Worm (Caenorhabditis elegans) whole organism, late embryonic: ENCODE measurements around the gene abhd-3.1.
A peak's percentile ranks its signal among the peaks of the same experiment; 100 is the strongest.
"Not testable (repeated sequence)": the region's sequence is repeated elsewhere in the genome, so short reads cannot be mapped to it uniquely, and the experiment has no call there.

Experiments used
- C08G9.2 ChIP-seq: sonication (generic microtip); optimal IDR thresholded peaks from 2 replicates; lab custom pipeline; 2016; ENCODE audit warnings: mild to moderate bottlenecking, missing genetic modification characterization, moderate library complexity, missing compliant biosample characterization
- F13H6.1 ChIP-seq: sonication (generic microtip); optimal IDR thresholded peaks from 2 replicates; lab custom pipeline; 2016; ENCODE audit warnings: missing genetic modification characterization, missing compliant biosample characterization
- K09A11.1 ChIP-seq: sonication (generic microtip); optimal IDR thresholded peaks from 2 replicates; lab custom pipeline; 2017; ENCODE audit warnings: antibody characterized with exemption, mild to moderate bottlenecking, missing genetic modification characterization, missing compliant biosample characterization; ENCODE audit not compliant: insufficient read depth
- T23F11.4 ChIP-seq: fragments of 200-800 bp; sonication (Bioruptor generic); optimal IDR thresholded peaks from 2 replicates; lab custom pipeline; 2018; ENCODE audit warnings: mild to moderate bottlenecking, missing genetic modification characterization, missing compliant biosample characterization
- Y22D7AL.16 ChIP-seq: sonication (generic microtip); optimal IDR thresholded peaks from 2 replicates; lab custom pipeline; 2016; ENCODE audit warnings: missing genetic modification characterization, missing compliant biosample characterization
- ahr-1 ChIP-seq: sonication (generic microtip); optimal IDR thresholded peaks from 2 replicates; lab custom pipeline; 2016; ENCODE audit warnings: missing genetic modification characterization, missing compliant biosample characterization
- ama-1 ChIP-seq: fragments of 150-350 bp; optimal IDR thresholded peaks from 2 replicates; lab custom pipeline; 2014
- ceh-19 ChIP-seq: fragments of 200-800 bp; sonication (Bioruptor generic); optimal IDR thresholded peaks from 2 replicates; lab custom pipeline; 2018; ENCODE audit warnings: mild to moderate bottlenecking, missing genetic modification characterization, missing compliant biosample characterization
- ceh-2 ChIP-seq: sonication (generic microtip); optimal IDR thresholded peaks from 2 replicates; lab custom pipeline; 2016; ENCODE audit warnings: missing genotype, missing genetic modification characterization, missing compliant biosample characterization
- ceh-24 ChIP-seq: sonication (generic microtip); optimal IDR thresholded peaks from 2 replicates; lab custom pipeline; 2016; ENCODE audit warnings: mild to moderate bottlenecking, missing genetic modification characterization, missing compliant biosample characterization
- ceh-30 ChIP-seq: fragments of 150-350 bp; optimal IDR thresholded peaks from 2 replicates; lab custom pipeline; 2014; ENCODE audit warnings: missing biosample characterization, missing genetic modification characterization
- ceh-31 ChIP-seq: sonication (generic microtip); optimal IDR thresholded peaks from 2 replicates; lab custom pipeline; 2016; ENCODE audit warnings: missing genetic modification characterization, missing compliant biosample characterization
- ceh-34 ChIP-seq: sonication (generic microtip); optimal IDR thresholded peaks from 2 replicates; lab custom pipeline; 2016; ENCODE audit warnings: mild to moderate bottlenecking, missing genetic modification characterization, missing compliant biosample characterization
- ceh-45 ChIP-seq: fragments of 200-800 bp; sonication (Bioruptor generic); IDR thresholded peaks from 2 replicates; pipeline ENCODE4 v1.3.6; 2022; ENCODE audit warnings: missing genetic modification reagents, missing genetic modification characterization, missing compliant biosample characterization
- ceh-48 ChIP-seq: sonication (generic microtip); optimal IDR thresholded peaks from 2 replicates; lab custom pipeline; 2016; ENCODE audit warnings: missing genetic modification characterization, inconsistent platforms, missing compliant biosample characterization
- ceh-6 ChIP-seq: fragments of 200-800 bp; sonication (Bioruptor generic); optimal IDR thresholded peaks from 2 replicates; lab custom pipeline; 2018; ENCODE audit warnings: mild to moderate bottlenecking, missing genetic modification characterization, missing compliant biosample characterization
- ceh-9 ChIP-seq: sonication (generic microtip); optimal IDR thresholded peaks from 2 replicates; lab custom pipeline; 2016; ENCODE audit warnings: mild to moderate bottlenecking, missing genetic modification characterization, inconsistent platforms, missing compliant biosample characterization
- che-1 ChIP-seq: sonication (generic microtip); optimal IDR thresholded peaks from 2 replicates; lab custom pipeline; 2016; ENCODE audit warnings: mild to moderate bottlenecking, missing genetic modification characterization, missing compliant biosample characterization
- dmd-4 ChIP-seq: sonication (generic microtip); optimal IDR thresholded peaks from 2 replicates; lab custom pipeline; 2016; ENCODE audit warnings: borderline replicate concordance, missing genetic modification characterization, missing compliant biosample characterization
- elt-4 ChIP-seq: sonication (generic microtip); optimal IDR thresholded peaks from 2 replicates; lab custom pipeline; 2016; ENCODE audit warnings: missing genetic modification characterization, missing compliant biosample characterization
- ets-4 ChIP-seq: sonication (generic microtip); optimal IDR thresholded peaks from 2 replicates; lab custom pipeline; 2016; ENCODE audit warnings: missing genetic modification characterization, missing compliant biosample characterization
- fax-1 ChIP-seq: sonication (generic microtip); optimal IDR thresholded peaks from 2 replicates; lab custom pipeline; 2016; ENCODE audit warnings: missing genotype, missing genetic modification characterization, missing compliant biosample characterization
- fkh-6 ChIP-seq: sonication (generic microtip); optimal IDR thresholded peaks from 2 replicates; lab custom pipeline; 2016; ENCODE audit warnings: missing genetic modification characterization, missing compliant biosample characterization
- hlh-6 ChIP-seq: sonication (generic microtip); optimal IDR thresholded peaks from 2 replicates; lab custom pipeline; 2016; ENCODE audit warnings: missing genotype, missing genetic modification characterization, missing compliant biosample characterization
- hlh-8 ChIP-seq: sonication (generic microtip); optimal IDR thresholded peaks from 2 replicates; lab custom pipeline; 2016; ENCODE audit warnings: missing genotype, missing genetic modification characterization, missing compliant biosample characterization
- mec-3 ChIP-seq: sonication (generic microtip); optimal IDR thresholded peaks from 2 replicates; lab custom pipeline; 2016; ENCODE audit warnings: borderline replicate concordance, missing genetic modification characterization, missing compliant biosample characterization
- nfya-1 ChIP-seq: sonication (generic microtip); optimal IDR thresholded peaks from 2 replicates; lab custom pipeline; 2017; ENCODE audit warnings: missing genetic modification characterization, mild to moderate bottlenecking, missing compliant biosample characterization, antibody characterized with exemption, moderate library complexity
- odd-2 ChIP-seq: sonication (generic microtip); optimal IDR thresholded peaks from 2 replicates; lab custom pipeline; 2017; ENCODE audit warnings: antibody characterized with exemption, mild to moderate bottlenecking, missing genetic modification characterization, missing compliant biosample characterization
- pax-1 ChIP-seq: fragments of 150-350 bp; optimal IDR thresholded peaks from 2 replicates; lab custom pipeline; 2014; ENCODE audit warnings: missing biosample characterization, missing genetic modification characterization
- pha-2 ChIP-seq: sonication (generic microtip); optimal IDR thresholded peaks from 2 replicates; lab custom pipeline; 2017; ENCODE audit warnings: mild to moderate bottlenecking, missing genetic modification characterization, missing compliant biosample characterization
- pha-4 ChIP-seq: fragments of 150-350 bp; optimal IDR thresholded peaks from 2 replicates; lab custom pipeline; 2018; ENCODE audit warnings: missing biosample characterization, missing genetic modification reagents, missing genetic modification characterization
- pqm-1 ChIP-seq: sonication (generic microtip); optimal IDR thresholded peaks from 2 replicates; lab custom pipeline; 2016; ENCODE audit warnings: missing genetic modification characterization, missing compliant biosample characterization
- pros-1 ChIP-seq: fragments of 150-350 bp; optimal IDR thresholded peaks from 2 replicates; lab custom pipeline; 2014; ENCODE audit warnings: missing biosample characterization, missing genetic modification reagents, missing genetic modification characterization
- ref-2 ChIP-seq: sonication (generic microtip); optimal IDR thresholded peaks from 2 replicates; lab custom pipeline; 2016; ENCODE audit warnings: missing genetic modification characterization, missing compliant biosample characterization
- rnt-1 ChIP-seq: sonication (generic microtip); optimal IDR thresholded peaks from 2 replicates; lab custom pipeline; 2016; ENCODE audit warnings: missing genetic modification characterization, missing compliant biosample characterization
- sox-2 ChIP-seq: fragments of 200-800 bp; sonication (Bioruptor generic); IDR thresholded peaks from 2 replicates; pipeline ENCODE4 v1.3.6; 2022; ENCODE audit warnings: missing genetic modification reagents, missing genetic modification characterization, missing compliant biosample characterization
- syd-9 ChIP-seq: sonication (generic microtip); optimal IDR thresholded peaks from 2 replicates; lab custom pipeline; 2016; ENCODE audit warnings: mild to moderate bottlenecking, missing genetic modification characterization, moderate library complexity, missing compliant biosample characterization
- unc-3 ChIP-seq, 2 experiments: fragments of 200-800 bp in 1 of 2; sonication (Bioruptor generic) in 1 of 2; sonication (generic microtip) in 1 of 2; conservative IDR thresholded peaks in 1 of 2; optimal IDR thresholded peaks in 1 of 2; 2 replicates each; pipeline versions ENCODE4 v1.3.6 to Lab custom; 2016 to 2022; ENCODE audit warnings: missing compliant biosample characterization in 2 of 2, missing genetic modification characterization in 2 of 2, missing genetic modification reagents in 1 of 2
- unc-42 ChIP-seq: sonication (generic microtip); optimal IDR thresholded peaks from 2 replicates; lab custom pipeline; 2016; ENCODE audit warnings: missing genotype, missing genetic modification characterization, missing compliant biosample characterization
- unc-55 ChIP-seq: sonication (generic microtip); optimal IDR thresholded peaks from 2 replicates; lab custom pipeline; 2017; ENCODE audit warnings: missing biosample characterization, missing genetic modification reagents, missing genetic modification characterization
- zip-5 ChIP-seq: sonication (generic microtip); optimal IDR thresholded peaks from 2 replicates; lab custom pipeline; 2016; ENCODE audit warnings: missing genetic modification characterization, missing compliant biosample characterization
- ztf-16 ChIP-seq: sonication (generic microtip); optimal IDR thresholded peaks from 2 replicates; lab custom pipeline; 2017; ENCODE audit warnings: missing genetic modification characterization, missing compliant biosample characterization

abhd-3.1 gene

DNA sequence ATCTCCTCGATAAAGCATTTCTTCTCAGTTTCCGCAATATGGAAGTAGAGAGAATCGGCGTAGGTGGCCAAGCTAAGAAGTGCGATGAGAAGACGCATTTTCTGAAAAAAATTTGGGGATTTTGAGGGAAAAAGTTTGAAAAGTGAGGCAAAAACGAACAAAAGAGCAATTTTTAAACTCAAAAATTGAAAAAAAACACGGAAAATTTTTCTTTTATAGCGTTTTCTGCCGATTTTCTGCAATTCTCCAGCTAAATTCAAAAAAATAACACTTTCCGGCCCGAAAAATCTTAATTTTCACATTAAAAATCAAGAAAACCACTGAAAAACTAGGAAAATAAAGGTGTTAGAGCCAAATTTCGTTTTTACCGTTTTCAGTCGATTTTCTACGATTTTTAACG is 6.3 kb upstream of the abhd-3.1 start, which contains the start of gene tmed-4:
Gene tmed-4, minus strand, starts transcription at position 101 of the 400 bp plus-strand sequence.
- not testable (repeated sequence) for TF ChIP-seq odd-2, zip-5, dmd-4 (tag; lab: Kevin White, UChicago)

DNA sequence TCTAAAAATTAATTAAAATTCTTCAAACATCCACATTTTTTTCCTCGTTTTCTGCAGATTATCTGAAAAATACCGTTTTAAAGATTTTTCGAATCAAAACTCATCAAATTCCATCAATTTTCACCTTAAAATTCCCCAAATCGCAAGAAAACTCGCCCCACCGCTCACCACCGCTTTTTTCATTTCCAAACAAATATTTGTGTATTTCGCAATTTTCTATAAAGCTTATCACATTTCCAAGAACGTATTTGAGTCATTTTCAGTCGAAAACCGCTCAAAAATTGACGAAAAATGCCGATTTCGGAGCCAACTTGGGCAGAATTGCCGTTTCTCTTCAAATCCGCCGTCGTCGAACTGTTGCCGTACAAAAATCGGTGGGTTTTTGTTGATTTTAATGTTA is 5.6 kb upstream of the abhd-3.1 start, which contains the start of gene Y60A3A.8:
Gene Y60A3A.8, plus strand, starts transcription at position 258 of the 400 bp plus-strand sequence.
- TF ChIP-seq sox-2 (GFP tag; lab: Robert Waterston, UW); ceh-34 (tag; lab: Kevin White, UChicago); dmd-4 (tag; lab: Kevin White, UChicago): not testable (repeated sequence)

ce11 chrV:19954491-19954890 is 797 bp upstream of the abhd-3.1 start:
- TF ChIP-seq rnt-1 (tag; lab: Kevin White, UChicago) (no peak), ceh-6 (GFP tag; lab: Kevin White, UChicago) (no peak), ahr-1 (tag; lab: Kevin White, UChicago) (no peak), nfya-1 (tag; lab: Kevin White, UChicago) (no peak), hlh-6 (tag; lab: Kevin White, UChicago) (no peak), elt-4 (tag; lab: Kevin White, UChicago) (no peak), C08G9.2 (tag; lab: Kevin White, UChicago) (no peak), ref-2 (no peak), unc-3 (GFP tag; conservative IDR thresholded peaks at IDR 0.05; lab: Robert Waterston, UW) (no peak), unc-3 (tag; optimal IDR thresholded peaks at IDR 0.05; lab: Kevin White, UChicago) (no peak), pros-1 (tag; lab: Kevin White, UChicago) (no peak)

DNA sequence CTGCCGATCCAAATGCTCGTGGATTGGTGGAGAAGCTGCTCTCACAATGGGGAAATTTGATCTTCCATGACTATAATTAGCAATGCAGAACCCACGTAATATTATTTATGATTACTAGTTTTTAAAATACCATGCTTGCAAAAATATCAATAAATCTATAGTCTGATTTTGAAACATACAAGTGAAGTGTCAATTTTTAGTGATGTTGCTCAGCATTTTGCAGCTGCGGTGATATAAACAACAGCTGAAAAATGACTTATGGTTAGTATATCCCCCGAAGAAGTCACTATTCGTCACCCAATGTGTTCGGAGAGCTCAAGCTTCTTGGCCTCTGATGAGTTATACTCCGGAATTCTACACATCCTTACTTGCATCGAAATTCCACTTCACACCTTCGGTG is 3.5 kb downstream of the abhd-3.1 start, which contains the start of gene srh-172:
Gene srh-172, plus strand, starts transcription at position 301 of the 400 bp plus-strand sequence.
- TF ChIP-seq zip-5 (tag; lab: Kevin White, UChicago) (no peak), K09A11.1 (tag; lab: Kevin White, UChicago) (no peak), ztf-16 (no peak), fkh-6 (no peak), ama-1 (lab: Kevin White, UChicago) (no peak), mec-3 (tag; lab: Kevin White, UChicago) (no peak), ceh-19 (GFP tag; lab: Kevin White, UChicago) (no peak), T23F11.4 (GFP tag; lab: Kevin White, UChicago) (no peak), ceh-48 (tag; lab: Kevin White, UChicago) (no peak), ceh-31 (tag; lab: Kevin White, UChicago) (no peak), pqm-1 (tag; lab: Kevin White, UChicago) (no peak), ceh-34 (tag; lab: Kevin White, UChicago) (no peak), unc-42 (no peak), ets-4 (tag; lab: Kevin White, UChicago) (no peak), ceh-9 (tag; lab: Kevin White, UChicago) (no peak), ceh-24 (tag; lab: Kevin White, UChicago) (no peak), ceh-30 (tag; lab: Kevin White, UChicago) (no peak), ceh-45 (no peak), unc-55 (no peak), pha-4 (no peak)

- no peak for TF ChIP-seq ref-2
- no peak for TF ChIP-seq T23F11.4 (GFP tag; lab: Kevin White, UChicago)
- TF ChIP-seq ceh-19 (GFP tag; lab: Kevin White, UChicago) = no peak
- no peak for TF ChIP-seq ama-1 (lab: Kevin White, UChicago)
- TF ChIP-seq sox-2 (GFP tag; lab: Robert Waterston, UW) = peak; percentile 93
- no peak for TF ChIP-seq elt-4 (tag; lab: Kevin White, UChicago)
- peak; percentile 15 for TF ChIP-seq che-1 (tag; lab: Kevin White, UChicago)
- no peak for TF ChIP-seq odd-2 (tag; lab: Kevin White, UChicago)
- TF ChIP-seq ets-4 (tag; lab: Kevin White, UChicago) = no peak
- no peak for TF ChIP-seq ceh-2 (tag; lab: Kevin White, UChicago)
- no peak for TF ChIP-seq fax-1
- no peak for TF ChIP-seq Y22D7AL.16 (tag; lab: Kevin White, UChicago)
- TF ChIP-seq ztf-16 = no peak
- TF ChIP-seq F13H6.1 (tag; lab: Kevin White, UChicago) = no peak
- no peak for TF ChIP-seq pha-4
- peak; percentile 62 for TF ChIP-seq pha-2 (tag; lab: Kevin White, UChicago)
- no peak for TF ChIP-seq pax-1 (tag; lab: Kevin White, UChicago)
- TF ChIP-seq syd-9 (tag; lab: Kevin White, UChicago) = no peak
- TF ChIP-seq hlh-8 (tag; lab: Kevin White, UChicago) = peak; percentile 10
- TF ChIP-seq, all 69 proteins: peak for 4
These were observed 6.7 kb downstream of the abhd-3.1 start for ce11 chrV:19961971-19962370.
